Fruit fly (Drosophila melanogaster) whole organism, adult: ENCODE measurements around the gene CG10943.

Source experiments
- CG11617 ChIP-seq: fragments of 200-800 bp; sonication (Bioruptor generic); optimal IDR thresholded peaks from 2 replicates; lab custom pipeline; 2017; ENCODE audit warnings: mild to moderate bottlenecking, missing biosample characterization, missing genetic modification reagents, missing genetic modification characterization
- CG1620 ChIP-seq: fragments of 200-800 bp; sonication (Bioruptor generic); optimal IDR thresholded peaks from 2 replicates; lab custom pipeline; 2016; ENCODE audit warnings: missing biosample characterization, missing genetic modification characterization
- CG7045 ChIP-seq: fragments of 200-800 bp; sonication (Bioruptor generic); optimal IDR thresholded peaks from 2 replicates; lab custom pipeline; 2017; ENCODE audit warnings: missing biosample characterization, mild to moderate bottlenecking, missing genetic modification characterization
- CG7101 ChIP-seq: fragments of 200-800 bp; sonication (Bioruptor generic); optimal IDR thresholded peaks from 2 replicates; lab custom pipeline; 2018; ENCODE audit warnings: missing biosample characterization, mild to moderate bottlenecking, missing genetic modification characterization, moderate library complexity
- Clk ChIP-seq: fragments of 200-800 bp; sonication (Bioruptor generic); optimal IDR thresholded peaks from 2 replicates; lab custom pipeline; 2017; ENCODE audit warnings: missing biosample characterization, missing genetic modification characterization
- bab1 ChIP-seq: fragments of 200-800 bp; sonication (Bioruptor generic); optimal IDR thresholded peaks from 3 replicates; lab custom pipeline; 2019; ENCODE audit warnings: missing biosample characterization, mild to moderate bottlenecking, missing genetic modification characterization, moderate library complexity
- cnc ChIP-seq, 2 experiments: fragments of >200 bp; optimal IDR thresholded peaks; 2 replicates each; lab custom pipeline; 2017
- kay ChIP-seq: fragments of 200-800 bp; sonication (Bioruptor generic); peaks from one replicate; lab custom pipeline; 2016; ENCODE audit warnings: missing biosample characterization, missing genetic modification characterization, borderline replicate concordance
- ovo ChIP-seq: fragments of 200-800 bp; sonication (Bioruptor generic); optimal IDR thresholded peaks from 2 replicates; lab custom pipeline; 2016; ENCODE audit warnings: missing biosample characterization, missing genetic modification characterization
- pad ChIP-seq: fragments of 200-800 bp; sonication (Bioruptor generic); optimal IDR thresholded peaks from 3 replicates; lab custom pipeline; 2017; ENCODE audit warnings: missing biosample characterization, missing genetic modification characterization, mild to moderate bottlenecking, moderate library complexity, missing genetic modification reagents

- TF ChIP-seq Clk (GFP tag; lab: Kevin White, UChicago) = no peak
- TF ChIP-seq CG11617 (GFP tag; lab: Kevin White, UChicago) = peak; percentile 4
- peak; percentile 63 for TF ChIP-seq kay (GFP tag; lab: Kevin White, UChicago)
- no peak for TF ChIP-seq CG7101
- TF ChIP-seq CG7045 = no peak
- no peak for TF ChIP-seq bab1 (GFP tag; lab: Kevin White, UChicago)
- TF ChIP-seq cnc (optimal IDR thresholded peaks at IDR 0.05; lab: Kevin White, UChicago) = no peak
- TF ChIP-seq CG1620 (GFP tag; lab: Kevin White, UChicago) = no peak
- TF ChIP-seq pad (GFP tag; lab: Kevin White, UChicago) = no peak
- TF ChIP-seq ovo (GFP tag; lab: Kevin White, UChicago) = no peak
Observed at dm6 chr3L:12884680-12885079, 22.0 kb upstream of the CG10943 start, which contains the start of gene CG14120.
